Fruit fly (Drosophila melanogaster) Kc167 (cell line): Measurements from ENCODE around the gene Art6.

Experiments used
- Myc ChIP-seq: fragments of >200 bp; optimal IDR thresholded peaks from 2 replicates; lab custom pipeline; 2017; ENCODE audit warnings: missing external identifiers
- Sin3A ChIP-seq: fragments of >200 bp; optimal IDR thresholded peaks from 2 replicates; lab custom pipeline; 2018; ENCODE audit warnings: missing external identifiers
- h ChIP-seq: fragments of >200 bp; optimal IDR thresholded peaks from 3 replicates; lab custom pipeline; 2018; ENCODE audit warnings: missing external identifiers
- insv ChIP-seq: fragments of >200 bp; optimal IDR thresholded peaks from 3 replicates; lab custom pipeline; 2018; ENCODE audit warnings: missing external identifiers
- psq ChIP-seq: fragments of >200 bp; optimal IDR thresholded peaks from 2 replicates; lab custom pipeline; 2017; ENCODE audit warnings: missing external identifiers
- ttk ChIP-seq: sonication (Bioruptor generic); optimal IDR thresholded peaks from 2 replicates; lab custom pipeline; 2017; ENCODE audit warnings: missing external identifiers

Art6 gene

dm6 chr3R:13977126-13977991, 31.7 kb upstream of the Art6 start:
- no peak for TF ChIP-seq psq (lab: Kevin White, UChicago)

DNA sequence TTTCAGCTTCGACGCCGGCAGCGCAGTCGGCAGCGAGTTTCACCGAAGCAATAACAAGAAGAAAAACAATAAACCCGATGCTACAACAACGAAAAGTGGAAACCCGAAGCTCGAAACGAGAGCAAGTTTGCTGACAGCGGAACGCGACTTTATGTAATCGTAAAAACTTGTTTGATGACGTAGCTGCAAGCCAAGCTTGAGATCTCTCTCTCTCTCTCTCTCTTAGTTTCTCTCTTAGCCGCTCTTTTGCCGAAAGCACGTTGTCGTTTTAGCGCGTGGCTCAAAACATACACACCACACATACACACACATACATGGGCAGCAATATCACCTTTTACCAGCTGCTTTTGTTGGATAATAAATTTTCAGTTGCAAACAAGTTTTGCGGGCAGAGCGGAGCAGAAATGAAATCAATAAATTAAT, 30.5 kb upstream of the Art6 start:
- TF ChIP-seq ttk (lab: Kevin White, UChicago) (no peak), h (lab: Kevin White, UChicago) (no peak), Sin3A (no peak), insv (lab: Kevin White, UChicago) (no peak), psq (lab: Kevin White, UChicago) (no peak), Myc (lab: Kevin White, UChicago) (no peak)

DNA sequence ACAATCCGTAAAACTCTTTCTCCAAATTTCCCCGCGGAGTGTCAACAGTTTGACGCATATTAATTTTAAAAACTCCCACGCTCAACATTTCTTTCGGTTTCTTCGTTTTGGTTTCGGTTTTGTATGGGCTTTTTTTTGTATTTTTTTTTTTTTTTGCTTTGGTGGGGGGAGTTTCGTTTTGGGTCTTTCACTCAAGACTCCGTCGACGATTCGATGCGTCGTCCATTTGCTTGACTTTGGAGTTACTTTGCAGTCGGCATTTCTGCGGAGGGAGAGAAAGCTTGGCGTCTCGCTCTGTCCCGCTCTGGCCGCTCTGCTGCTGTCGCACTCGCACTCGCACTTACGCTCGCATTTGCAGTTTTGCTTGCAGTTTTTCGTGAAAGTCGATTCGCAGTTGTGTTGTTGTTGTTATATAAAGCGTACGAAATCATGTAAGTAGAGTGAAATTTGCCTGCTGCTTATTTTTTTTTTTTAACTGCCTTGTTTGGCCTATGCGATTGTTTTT, 29.2 kb upstream of the Art6 start:
- no peak for TF ChIP-seq insv (lab: Kevin White, UChicago)
- no peak for TF ChIP-seq psq (lab: Kevin White, UChicago)
- no peak for TF ChIP-seq h (lab: Kevin White, UChicago)
- TF ChIP-seq Sin3A, result no peak
- no peak for TF ChIP-seq Myc (lab: Kevin White, UChicago)
- no peak for TF ChIP-seq ttk (lab: Kevin White, UChicago)

DNA sequence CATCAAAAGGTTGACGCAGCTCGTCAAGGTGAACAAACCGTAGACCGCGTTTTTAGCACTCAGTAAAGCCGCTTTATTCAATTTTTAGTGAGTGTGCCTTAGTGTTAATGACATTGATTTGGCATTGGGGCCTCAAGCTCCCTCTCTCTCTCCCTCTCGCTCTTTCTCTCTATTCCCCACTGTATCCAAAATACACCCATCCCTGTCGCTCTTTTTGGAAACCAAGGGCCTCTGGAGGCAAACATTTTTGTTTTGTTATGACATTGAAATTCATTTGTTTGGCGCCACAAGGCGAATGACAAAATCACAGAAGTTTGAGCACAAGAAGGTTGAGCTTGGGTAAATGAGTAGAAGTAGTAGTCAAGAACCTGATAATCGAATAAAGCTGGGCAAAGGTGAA, 27.0 kb upstream of the Art6 start:
- TF ChIP-seq Myc (lab: Kevin White, UChicago), result no peak
- no peak for TF ChIP-seq insv (lab: Kevin White, UChicago)
- TF ChIP-seq ttk (lab: Kevin White, UChicago), result no peak
- TF ChIP-seq h (lab: Kevin White, UChicago), result no peak
- TF ChIP-seq psq (lab: Kevin White, UChicago), result no peak

- TF ChIP-seq insv (lab: Kevin White, UChicago) (no peak), ttk (lab: Kevin White, UChicago) (no peak), Myc (lab: Kevin White, UChicago) (no peak), h (lab: Kevin White, UChicago) (no peak), Sin3A (no peak), psq (lab: Kevin White, UChicago) (no peak)
Observed at dm6 chr3R:13971728-13972448, 26.3 kb upstream of the Art6 start.

dm6 chr3R:13964513-13964975, 18.9 kb upstream of the Art6 start, which contains the start of gene Orc2:
TSS of gene Orc2 (plus strand) at chr3R:13964885.
- TF ChIP-seq ttk (lab: Kevin White, UChicago) (no peak), h (lab: Kevin White, UChicago) (no peak), Myc (lab: Kevin White, UChicago) (no peak), psq (lab: Kevin White, UChicago) (no peak), Sin3A (no peak), insv (lab: Kevin White, UChicago) (no peak)

DNA sequence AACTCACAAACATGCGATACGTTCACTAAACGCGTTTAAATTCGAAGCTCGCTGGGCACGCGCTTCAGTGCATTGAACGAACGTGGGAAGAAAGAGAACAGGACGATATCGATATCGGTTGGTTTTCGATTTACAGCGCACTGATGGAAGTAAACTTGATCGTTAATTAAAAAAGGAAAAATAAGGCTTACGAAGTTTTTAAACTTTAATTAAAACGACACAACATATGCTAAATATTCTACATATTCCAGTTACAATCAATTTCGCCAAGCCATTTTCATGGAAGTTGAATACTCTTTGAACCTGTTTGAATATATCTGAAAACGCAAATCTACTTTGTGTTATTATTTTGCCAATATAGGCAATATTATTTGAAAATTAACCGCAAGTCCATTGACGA, 18.5 kb upstream of the Art6 start, which contains the start of gene Kots:
TSS of gene Kots (minus strand) at position 101 of the 400 bp plus-strand sequence.
- TF ChIP-seq ttk (lab: Kevin White, UChicago) (no peak), psq (lab: Kevin White, UChicago) (no peak), Myc (lab: Kevin White, UChicago) (no peak), insv (lab: Kevin White, UChicago) (no peak), Sin3A (no peak), h (lab: Kevin White, UChicago) (no peak)

- TF ChIP-seq psq (lab: Kevin White, UChicago), result no peak
- TF ChIP-seq h (lab: Kevin White, UChicago), result no peak
- TF ChIP-seq ttk (lab: Kevin White, UChicago), result no peak
- no peak for TF ChIP-seq insv (lab: Kevin White, UChicago)
Observed at dm6 chr3R:13958582-13958981, 13.0 kb upstream of the Art6 start, which contains the start of gene Ipp. TSS of gene Ipp (plus strand) at chr3R:13958789.

DNA sequence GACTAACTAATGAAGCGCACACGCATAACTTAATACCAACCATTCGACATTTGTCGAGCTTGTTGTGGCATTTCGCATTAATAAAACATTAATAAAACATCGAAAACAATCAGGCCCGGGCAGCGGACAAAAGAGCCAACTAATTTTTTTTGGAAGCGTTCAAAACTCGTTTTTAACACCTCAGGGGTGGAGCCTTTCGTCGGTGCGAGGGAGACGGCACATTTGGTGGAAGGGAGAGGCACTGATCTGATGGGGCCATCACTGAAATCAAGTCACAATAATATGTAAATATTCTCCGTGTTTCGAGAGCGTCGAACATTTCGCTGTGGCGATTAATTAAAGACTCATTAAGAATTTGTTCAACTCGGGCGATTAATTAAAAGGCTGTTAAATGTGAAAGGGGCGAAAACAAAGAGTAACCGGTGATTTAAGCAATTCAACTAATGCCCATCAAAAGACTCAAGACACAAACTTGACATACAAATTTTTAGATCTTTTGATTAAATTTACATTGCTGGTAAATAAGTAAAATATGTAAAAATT, 11.3 kb upstream of the Art6 start:
- TF ChIP-seq insv (lab: Kevin White, UChicago), result no peak
- no peak for TF ChIP-seq Sin3A
- no peak for TF ChIP-seq psq (lab: Kevin White, UChicago)
- no peak for TF ChIP-seq ttk (lab: Kevin White, UChicago)
- TF ChIP-seq h (lab: Kevin White, UChicago), result no peak
- no peak for TF ChIP-seq Myc (lab: Kevin White, UChicago)

dm6 chr3R:13955227-13955626, 9.6 kb upstream of the Art6 start:
- TF ChIP-seq Sin3A (no peak), h (lab: Kevin White, UChicago) (no peak), insv (lab: Kevin White, UChicago) (no peak), psq (lab: Kevin White, UChicago) (no peak), ttk (lab: Kevin White, UChicago) (no peak), Myc (lab: Kevin White, UChicago) (no peak)

DNA sequence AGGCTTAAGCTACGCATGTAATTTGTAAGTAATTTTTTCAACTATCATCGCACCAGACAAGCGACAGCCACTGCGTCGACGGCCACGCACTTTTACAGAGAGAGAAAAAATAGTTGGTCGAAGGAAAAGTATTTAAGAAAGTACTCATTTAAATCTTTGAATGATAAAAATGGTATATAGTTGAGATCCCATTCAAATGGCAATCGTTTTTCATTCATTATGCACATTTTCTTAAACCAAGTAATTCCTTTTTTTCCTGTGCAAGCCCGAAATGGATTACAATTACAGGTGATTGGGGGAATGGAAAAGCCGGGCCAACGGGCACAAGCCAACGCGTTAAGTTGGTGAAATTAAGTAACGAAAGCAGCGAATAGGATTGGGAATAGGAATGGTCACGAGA, 6.7 kb upstream of the Art6 start:
- TF ChIP-seq ttk (lab: Kevin White, UChicago), result no peak
- TF ChIP-seq Sin3A, result no peak
- TF ChIP-seq psq (lab: Kevin White, UChicago), result no peak
- no peak for TF ChIP-seq h (lab: Kevin White, UChicago)
- TF ChIP-seq insv (lab: Kevin White, UChicago), result no peak
- TF ChIP-seq Myc (lab: Kevin White, UChicago), result no peak
